Fruit fly (Drosophila melanogaster) whole organism, wandering third instar larva: Measurements from ENCODE around the gene nau.
A peak's percentile ranks its signal among the peaks of the same experiment; 100 is the strongest.

Experiments used
- Abd-B ChIP-seq: fragments of >200 bp; optimal IDR thresholded peaks from 2 replicates; lab custom pipeline; 2017; ENCODE audit warnings: missing biosample characterization, missing genetic modification characterization
- Hr83 ChIP-seq: fragments of 200-300 bp; sonication (Bioruptor generic); optimal IDR thresholded peaks from 2 replicates; lab custom pipeline; 2016; ENCODE audit warnings: missing biosample characterization, mild to moderate bottlenecking, missing genetic modification characterization, moderate library complexity; ENCODE audit not compliant: poor library complexity, severe bottlenecking
- Mio ChIP-seq: sonication (Bioruptor generic); optimal IDR thresholded peaks from 2 replicates; lab custom pipeline; 2016; ENCODE audit warnings: missing biosample characterization, missing genetic modification characterization
- Myc ChIP-seq: fragments of >200 bp; optimal IDR thresholded peaks from 2 replicates; lab custom pipeline; 2017
- N ChIP-seq: fragments of >200 bp; optimal IDR thresholded peaks from 2 replicates; lab custom pipeline; 2018; ENCODE audit warnings: missing biosample characterization, missing external identifiers, missing genetic modification characterization
- Sp1 ChIP-seq: fragments of 200-800 bp; sonication (Bioruptor generic); optimal IDR thresholded peaks from 3 replicates; lab custom pipeline; 2019; ENCODE audit warnings: missing biosample characterization, mild to moderate bottlenecking, missing genetic modification characterization, moderate library complexity
- Vsx2 ChIP-seq: fragments of 200-300, 225-300 bp; sonication (Bioruptor generic); optimal IDR thresholded peaks from 2 replicates; lab custom pipeline; 2018; ENCODE audit warnings: missing biosample characterization, missing genetic modification characterization; ENCODE audit not compliant: partially characterized antibody
- dl ChIP-seq, 2 experiments: fragments of 175-275, 200-275 bp in 1 of 2; fragments of 200-275 bp in 1 of 2; sonication (Bioruptor generic); optimal IDR thresholded peaks; lab custom pipeline; 2018; ENCODE audit warnings: mild to moderate bottlenecking in 2 of 2, missing biosample characterization in 2 of 2, missing genetic modification characterization in 2 of 2, moderate library complexity in 2 of 2; ENCODE audit not compliant: partially characterized antibody in 2 of 2, insufficient read depth in 1 of 2
- pan ChIP-seq: fragments of >200 bp; optimal IDR thresholded peaks from 2 replicates; lab custom pipeline; 2017
- psq ChIP-seq: fragments of 200-800 bp; sonication (Bioruptor generic); optimal IDR thresholded peaks from 3 replicates; lab custom pipeline; 2017; ENCODE audit warnings: missing biosample characterization, mild to moderate bottlenecking, missing genetic modification characterization, moderate library complexity
- sage ChIP-seq: fragments of 200-800 bp; sonication (Bioruptor generic); optimal IDR thresholded peaks from 2 replicates; lab custom pipeline; 2016; ENCODE audit warnings: missing biosample characterization, mild to moderate bottlenecking, missing genetic modification characterization
- tai ChIP-seq: sonication (Bioruptor generic); optimal IDR thresholded peaks from 2 replicates; lab custom pipeline; 2016; ENCODE audit warnings: missing biosample characterization, missing genetic modification characterization
- usp ChIP-seq: fragments of >200 bp; optimal IDR thresholded peaks from 2 replicates; lab custom pipeline; 2017; ENCODE audit warnings: missing biosample characterization, missing genetic modification characterization

DNA sequence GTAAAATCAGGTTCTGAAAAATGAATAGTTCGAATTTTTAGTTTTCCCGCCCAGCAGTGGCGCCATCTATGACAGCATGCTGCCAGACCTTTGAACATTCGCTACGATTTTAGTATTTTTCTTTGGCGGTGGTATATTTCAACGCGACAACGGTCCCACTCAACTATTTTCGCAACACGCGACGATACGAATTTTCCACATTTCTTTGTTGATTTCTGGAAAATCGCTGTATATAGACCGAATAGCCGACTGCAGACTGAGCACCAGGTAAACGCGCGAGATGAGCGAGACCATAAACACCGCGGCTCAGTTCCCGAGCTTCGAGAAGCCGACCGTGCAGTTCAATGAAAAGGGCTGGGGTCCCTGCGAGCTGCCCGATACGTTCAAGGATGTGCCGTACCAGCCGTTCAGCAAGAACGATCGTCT, 38.2 kb downstream of the nau start, which contains the start of gene eIF3d1:
- TF ChIP-seq Vsx2 (GFP tag; lab: Kevin White, UChicago) (no peak), Abd-B (GFP tag; lab: Kevin White, UChicago) (no peak), sage (no peak), Sp1 (GFP tag; lab: Kevin White, UChicago) (no peak), usp (GFP tag; lab: Kevin White, UChicago) (no peak), Hr83 (GFP tag; lab: Kevin White, UChicago) (no peak), dl (GFP tag; optimal IDR thresholded peaks at IDR 0.05; lab: Kevin White, UChicago; ENCODE audit: insufficient read depth in 1 of 2, partially characterized antibody in 2 of 2) (peak in 1 of 2 experiments; percentile 1), psq (GFP tag; lab: Kevin White, UChicago) (no peak), Mio (GFP tag; lab: Kevin White, UChicago) (no peak), pan (lab: Kevin White, UChicago) (no peak), tai (GFP tag; lab: Kevin White, UChicago) (no peak), Myc (peak; percentile 11), N (GFP tag; lab: Kevin White, UChicago) (no peak)
